Fruit fly (Drosophila melanogaster): ENCODE results near the gene Cmpk.

dm6 chr3R:26023252-26023651, 32.0 kb downstream of the Cmpk start:
- no peak for TF ChIP-seq achi (GFP tag; optimal IDR thresholded peaks at IDR 0.05)
- no peak for TF ChIP-seq eg (GFP tag; IDR thresholded peaks at IDR 0.05)
- TF ChIP-seq Gug (GFP tag; IDR thresholded peaks at IDR 0.05): no peak
- no peak for TF ChIP-seq Eip78C (GFP tag)
- no peak for TF ChIP-seq CG11902 (GFP tag; optimal IDR thresholded peaks at IDR 0.05)
- TF ChIP-seq CG7368 (GFP tag; optimal IDR thresholded peaks at IDR 0.05): no peak
- TF ChIP-seq Eip75B (GFP tag; optimal IDR thresholded peaks at IDR 0.05): no peak

Measured in whole organism, prepupa.